Fruit fly (Drosophila melanogaster) whole organism, pupa: ENCODE measurements around the gene Bace.

Experiments used
- CG10348 ChIP-seq: fragments of 200-800 bp; sonication (Bioruptor generic); IDR thresholded peaks from 2 replicates; pipeline ENCODE4 v1.3.6; 2022; ENCODE audit warnings: missing biosample characterization, missing genetic modification characterization
- CG12605 ChIP-seq: fragments of 200-800 bp; sonication (Bioruptor generic); IDR thresholded peaks from 2 replicates; pipeline ENCODE4 v1.3.6; 2022; ENCODE audit warnings: missing biosample characterization, missing genetic modification characterization
- CG13204 ChIP-seq: fragments of 200-800 bp; sonication (Bioruptor generic); optimal IDR thresholded peaks from 2 replicates; lab custom pipeline; 2018; ENCODE audit warnings: missing biosample characterization, mild to moderate bottlenecking, missing genetic modification characterization, moderate library complexity
- CG14655 ChIP-seq: fragments of 200-800 bp; sonication (Bioruptor generic); optimal IDR thresholded peaks from 3 replicates; lab custom pipeline; 2017; ENCODE audit warnings: mild to moderate bottlenecking, missing biosample characterization, missing genetic modification reagents, missing genetic modification characterization
- CG15710 ChIP-seq: fragments of 200-800 bp; sonication (Bioruptor generic); optimal IDR thresholded peaks from 2 replicates; lab custom pipeline; 2018; ENCODE audit warnings: missing biosample characterization, mild to moderate bottlenecking, missing genetic modification characterization, moderate library complexity
- CG17806 ChIP-seq: fragments of 200-800 bp; sonication (Bioruptor generic); optimal IDR thresholded peaks from 2 replicates; lab custom pipeline; 2018; ENCODE audit warnings: missing biosample characterization, mild to moderate bottlenecking, missing genetic modification characterization, moderate library complexity
- CG32121 ChIP-seq: fragments of 200-800 bp; sonication (Bioruptor generic); IDR thresholded peaks from 2 replicates; pipeline ENCODE4 v1.3.6; 2022; ENCODE audit warnings: missing biosample characterization, missing genetic modification characterization
- CG34367 ChIP-seq: fragments of 200-800 bp; sonication (Bioruptor generic); optimal IDR thresholded peaks from 2 replicates; lab custom pipeline; 2018; ENCODE audit warnings: missing biosample characterization, mild to moderate bottlenecking, missing genetic modification characterization
- CG4496 ChIP-seq: fragments of 200-800 bp; sonication (Bioruptor generic); IDR thresholded peaks from 3 replicates; pipeline ENCODE4 v1.3.6; 2022; ENCODE audit warnings: missing biosample characterization, missing genetic modification characterization
- CG8159 ChIP-seq: fragments of 200-800 bp; sonication (Bioruptor generic); optimal IDR thresholded peaks from 3 replicates; lab custom pipeline; 2018; ENCODE audit warnings: missing biosample characterization, mild to moderate bottlenecking, missing genetic modification characterization, moderate library complexity
- CG8301 ChIP-seq: fragments of 200-800 bp; sonication (Bioruptor generic); optimal IDR thresholded peaks from 2 replicates; lab custom pipeline; 2018; ENCODE audit warnings: missing biosample characterization, mild to moderate bottlenecking, missing genetic modification characterization
- CG9948 ChIP-seq: fragments of 200-800 bp; sonication (Bioruptor generic); optimal IDR thresholded peaks from 2 replicates; lab custom pipeline; 2018; ENCODE audit warnings: missing biosample characterization, mild to moderate bottlenecking, missing genetic modification characterization, moderate library complexity
- D1 ChIP-seq: fragments of 200-800 bp; sonication (Bioruptor generic); optimal IDR thresholded peaks from 2 replicates; lab custom pipeline; 2018; ENCODE audit warnings: missing biosample characterization, mild to moderate bottlenecking, missing genetic modification characterization, moderate library complexity
- EcR ChIP-seq: fragments of 200-800 bp; sonication (Bioruptor generic); optimal IDR thresholded peaks from 3 replicates; lab custom pipeline; 2019; ENCODE audit warnings: missing biosample characterization, missing genetic modification characterization, mild to moderate bottlenecking, moderate library complexity, missing genetic modification reagents
- Ets98B ChIP-seq: fragments of 200-800 bp; sonication (Bioruptor generic); IDR thresholded peaks from 2 replicates; pipeline ENCODE4 v1.3.6; 2022; ENCODE audit warnings: missing biosample characterization, missing genetic modification characterization
- Pif1A ChIP-seq: fragments of 200-800 bp; sonication (Bioruptor generic); optimal IDR thresholded peaks from 3 replicates; lab custom pipeline; 2016; ENCODE audit warnings: missing biosample characterization, missing genetic modification characterization
- Pif1B ChIP-seq: fragments of 200-800 bp; sonication (Bioruptor generic); optimal IDR thresholded peaks from 3 replicates; lab custom pipeline; 2016; ENCODE audit warnings: missing biosample characterization, missing genetic modification characterization
- Snoo ChIP-seq: fragments of 200-800 bp; sonication (Bioruptor generic); optimal IDR thresholded peaks from 3 replicates; lab custom pipeline; 2017; ENCODE audit warnings: missing biosample characterization, mild to moderate bottlenecking, missing genetic modification characterization, inconsistent platforms
- fd96Ca ChIP-seq: fragments of 200-800 bp; sonication (Bioruptor generic); IDR thresholded peaks from 3 replicates; pipeline ENCODE4 v1.3.6; 2022; ENCODE audit warnings: missing biosample characterization, missing genetic modification characterization
- gl ChIP-seq: fragments of 200-800 bp; sonication (Bioruptor generic); optimal IDR thresholded peaks from 2 replicates; lab custom pipeline; 2018; ENCODE audit warnings: missing biosample characterization, mild to moderate bottlenecking, missing genetic modification characterization
- rn ChIP-seq: fragments of 200-800 bp; sonication (Bioruptor generic); IDR thresholded peaks from 2 replicates; pipeline ENCODE4 v1.3.6; 2022; ENCODE audit warnings: missing biosample characterization, missing genetic modification characterization

The Bace gene

dm6 chr2L:8478379-8478778, 17.7 kb downstream of the Bace start:
- TF ChIP-seq CG14655 (GFP tag; lab: Kevin White, UChicago) (no peak), CG13204 (GFP tag; lab: Kevin White, UChicago) (no peak), CG32121 (GFP tag; lab: Robert Waterston, UW) (no peak), CG12605 (GFP tag; lab: Robert Waterston, UW) (no peak), EcR (GFP tag; lab: Kevin White, UChicago) (no peak), CG17806 (tag; lab: Kevin White, UChicago) (no peak), CG10348 (GFP tag; lab: Robert Waterston, UW) (no peak), Snoo (tag; lab: Kevin White, UChicago) (no peak), Ets98B (GFP tag; lab: Robert Waterston, UW) (no peak), CG8159 (tag; lab: Kevin White, UChicago) (no peak), fd96Ca (GFP tag; lab: Robert Waterston, UW) (no peak), D1 (tag; lab: Kevin White, UChicago) (no peak), CG8301 (no peak), gl (tag; lab: Kevin White, UChicago) (no peak), CG9948 (tag; lab: Kevin White, UChicago) (no peak), rn (no peak), Pif1A (GFP tag; lab: Kevin White, UChicago) (no peak), CG15710 (tag; lab: Kevin White, UChicago) (no peak), CG4496 (no peak)

- no peak for TF ChIP-seq CG8159 (tag; lab: Kevin White, UChicago)
- no peak for TF ChIP-seq Ets98B (GFP tag; lab: Robert Waterston, UW)
Observed at dm6 chr2L:8477971-8478370, 18.1 kb downstream of the Bace start.

- TF ChIP-seq CG14655 (GFP tag; lab: Kevin White, UChicago), result no peak
Observed at dm6 chr2L:8477049-8477448, 19.1 kb downstream of the Bace start, which contains the start of gene CheA29a. Gene CheA29a, plus strand, starts transcription at chr2L:8477349.

dm6 chr2L:8473448-8473847, 22.7 kb downstream of the Bace start:
- TF ChIP-seq CG9948 (tag; lab: Kevin White, UChicago) (peak; percentile 80), EcR (GFP tag; lab: Kevin White, UChicago) (peak; percentile 32), rn (peak; percentile 45; the same call in 1 of the 2 replicates), D1 (tag; lab: Kevin White, UChicago) (peak; percentile 51), CG10348 (GFP tag; lab: Robert Waterston, UW) (no peak), CG14655 (GFP tag; lab: Kevin White, UChicago) (peak; percentile 82), Pif1A (GFP tag; lab: Kevin White, UChicago) (peak; percentile 76), fd96Ca (GFP tag; lab: Robert Waterston, UW) (peak; percentile 73), Snoo (tag; lab: Kevin White, UChicago) (peak; percentile 73), CG4496 (peak; percentile 81), CG8159 (tag; lab: Kevin White, UChicago) (peak; percentile 88), CG34367 (tag; lab: Kevin White, UChicago) (peak; percentile 64), CG15710 (tag; lab: Kevin White, UChicago) (peak; percentile 79), gl (tag; lab: Kevin White, UChicago) (peak; percentile 65), CG13204 (GFP tag; lab: Kevin White, UChicago) (peak; percentile 75), Ets98B (GFP tag; lab: Robert Waterston, UW) (peak; percentile 74), CG32121 (GFP tag; lab: Robert Waterston, UW) (peak; percentile 30; the same call in 1 of the 2 replicates), CG8301 (peak; percentile 77), CG17806 (tag; lab: Kevin White, UChicago) (peak; percentile 88), CG12605 (GFP tag; lab: Robert Waterston, UW) (peak; percentile 56), Pif1B (GFP tag; lab: Kevin White, UChicago) (peak; percentile 80)
- TF ChIP-seq, all 21 proteins: peak for 20

dm6 chr2L:8471667-8472066, 24.4 kb downstream of the Bace start:
- TF ChIP-seq EcR (GFP tag; lab: Kevin White, UChicago) (peak; percentile 3), fd96Ca (GFP tag; lab: Robert Waterston, UW) (no peak), CG34367 (tag; lab: Kevin White, UChicago) (peak; percentile 66), CG8301 (peak; percentile 85), rn (no peak), Pif1A (GFP tag; lab: Kevin White, UChicago) (peak; percentile 62), Snoo (tag; lab: Kevin White, UChicago) (peak; percentile 31), Pif1B (GFP tag; lab: Kevin White, UChicago) (peak; percentile 36), D1 (tag; lab: Kevin White, UChicago) (peak; percentile 70), CG8159 (tag; lab: Kevin White, UChicago) (peak; percentile 76), CG32121 (GFP tag; lab: Robert Waterston, UW) (peak; percentile 52; the same call in 1 of the 2 replicates), Ets98B (GFP tag; lab: Robert Waterston, UW) (no peak), gl (tag; lab: Kevin White, UChicago) (no peak), CG9948 (tag; lab: Kevin White, UChicago) (peak; percentile 84), CG4496 (0 out of 3 replicates have a peak, but pooled peaks have one; percentile 33), CG14655 (GFP tag; lab: Kevin White, UChicago) (peak; percentile 86), CG15710 (tag; lab: Kevin White, UChicago) (peak; percentile 71), CG12605 (GFP tag; lab: Robert Waterston, UW) (0 out of 2 replicates have a peak, but pooled peaks have one; percentile 20), CG10348 (GFP tag; lab: Robert Waterston, UW) (no peak), CG13204 (GFP tag; lab: Kevin White, UChicago) (no peak), CG17806 (tag; lab: Kevin White, UChicago) (peak; percentile 69)
